Fruit fly (Drosophila melanogaster): ENCODE data around the gene CG31678.

Gene CG31678

dm6 chr2L:20716077-20716476 is 40.3 kb upstream of the CG31678 start (continued):
- TF ChIP-seq inv (GFP tag; IDR thresholded peaks at IDR 0.05; ENCODE audit: partially characterized antibody) = no peak
- TF ChIP-seq CG12104 (GFP tag; optimal IDR thresholded peaks at IDR 0.05) = no peak
- no peak for TF ChIP-seq Hr3 (GFP tag; optimal IDR thresholded peaks at IDR 0.05)
- no peak for TF ChIP-seq ash1 (GFP tag; optimal IDR thresholded peaks at IDR 0.05)
- peak in 1 of 2 experiments; percentile 28 for TF ChIP-seq Eip74EF (GFP tag; optimal IDR thresholded peaks at IDR 0.05)
- TF ChIP-seq pb (GFP tag; optimal IDR thresholded peaks at IDR 0.05) = no peak
- TF ChIP-seq stwl (tag; optimal IDR thresholded peaks at IDR 0.05) = no peak
- TF ChIP-seq Oaz (GFP tag; IDR thresholded peaks at IDR 0.05) = no peak
- no peak for TF ChIP-seq CG16863 (GFP tag; optimal IDR thresholded peaks at IDR 0.05)
- no peak for TF ChIP-seq Ssrp (tag; optimal IDR thresholded peaks at IDR 0.05)
- peak; percentile 52 to 64 for TF ChIP-seq bsh (GFP tag; optimal IDR thresholded peaks at IDR 0.05)
- TF ChIP-seq CG12071 (GFP tag; optimal IDR thresholded peaks at IDR 0.05) = no peak
- no peak for TF ChIP-seq mirr (GFP tag; optimal IDR thresholded peaks at IDR 0.05)
- no peak for TF ChIP-seq BEAF-32 (GFP tag; optimal IDR thresholded peaks at IDR 0.05)
- TF ChIP-seq klu (GFP tag; IDR thresholded peaks at IDR 0.05) = no peak
- TF ChIP-seq CG4730 (GFP tag; IDR thresholded peaks at IDR 0.05) = no peak
- no peak for TF ChIP-seq Fer1 (GFP tag; optimal IDR thresholded peaks at IDR 0.05)
- no peak for TF ChIP-seq Gug (GFP tag; IDR thresholded peaks at IDR 0.05)
- TF ChIP-seq CG30020 (tag; optimal IDR thresholded peaks at IDR 0.05) = no peak
- TF ChIP-seq NfI (GFP tag; optimal IDR thresholded peaks at IDR 0.05) = no peak
- no peak for TF ChIP-seq sens-2 (GFP tag; IDR thresholded peaks at IDR 0.05)
- TF ChIP-seq nerfin-2 (GFP tag; IDR thresholded peaks at IDR 0.05; ENCODE audit: partially characterized antibody) = no peak
- no peak for TF ChIP-seq Xbp1 (GFP tag; optimal IDR thresholded peaks at IDR 0.05)
- no peak for TF ChIP-seq CG17829 (tag; optimal IDR thresholded peaks at IDR 0.05)
- no peak for TF ChIP-seq Chrac-16 (GFP tag; optimal IDR thresholded peaks at IDR 0.05)
- TF ChIP-seq repo (GFP tag; optimal IDR thresholded peaks at IDR 0.05) = no peak
- no peak for TF ChIP-seq CG9215 (GFP tag; IDR thresholded peaks at IDR 0.05)
- TF ChIP-seq vfl (GFP tag; optimal IDR thresholded peaks at IDR 0.05) = no peak
- TF ChIP-seq sima (GFP tag; optimal IDR thresholded peaks at IDR 0.05) = no peak
- TF ChIP-seq CG17359 (tag; optimal IDR thresholded peaks at IDR 0.05) = no peak
- TF ChIP-seq wdn (GFP tag; IDR thresholded peaks at IDR 0.05) = no peak
- no peak for TF ChIP-seq Hr51 (GFP tag; optimal IDR thresholded peaks at IDR 0.05)
- TF ChIP-seq amos (GFP tag; IDR thresholded peaks at IDR 0.05; ENCODE audit: partially characterized antibody) = no peak
- no peak for TF ChIP-seq CG11085 (GFP tag; IDR thresholded peaks at IDR 0.05)
- no peak for TF ChIP-seq da (GFP tag; optimal IDR thresholded peaks at IDR 0.05)
- TF ChIP-seq CG11247 (GFP tag; IDR thresholded peaks at IDR 0.05) = no peak
- no peak for TF ChIP-seq HLH54F (GFP tag; optimal IDR thresholded peaks at IDR 0.05)
- TF ChIP-seq CG7271 (tag; optimal IDR thresholded peaks at IDR 0.05) = no peak
- TF ChIP-seq schlank (tag; optimal IDR thresholded peaks at IDR 0.05) = no peak
- TF ChIP-seq B-H1 (GFP tag; IDR thresholded peaks at IDR 0.05) = no peak
- TF ChIP-seq Nf-YB (GFP tag; optimal IDR thresholded peaks at IDR 0.05) = no peak
- no peak for TF ChIP-seq ato (GFP tag; IDR thresholded peaks at IDR 0.05; ENCODE audit: partially characterized antibody)
- no peak for TF ChIP-seq CG10462 (GFP tag; optimal IDR thresholded peaks at IDR 0.05)
- no peak for TF ChIP-seq Scr (GFP tag; IDR thresholded peaks at IDR 0.05; ENCODE audit: partially characterized antibody)
- TF ChIP-seq C15 (GFP tag; IDR thresholded peaks at IDR 0.05) = no peak
- no peak for TF ChIP-seq usp (GFP tag; optimal IDR thresholded peaks at IDR 0.05)
- peak; percentile 38 for TF ChIP-seq cwo (GFP tag; optimal IDR thresholded peaks at IDR 0.05)
- no peak for TF ChIP-seq ftz-f1 (GFP tag; optimal IDR thresholded peaks at IDR 0.05)
- no peak for TF ChIP-seq CG1792 (GFP tag; optimal IDR thresholded peaks at IDR 0.05)
- no peak for TF ChIP-seq Elba2 (GFP tag; optimal IDR thresholded peaks at IDR 0.05)
- no peak for TF ChIP-seq CG4820 (GFP tag; optimal IDR thresholded peaks at IDR 0.05)
- TF ChIP-seq br (optimal IDR thresholded peaks at IDR 0.05) = no peak

Data from whole organism, embryonic.